Worm (Caenorhabditis elegans) whole organism, L2 larva: Measurements from ENCODE around the gene slc-17.3.

Source experiments
- F13H6.1 ChIP-seq: sonication (generic microtip); optimal IDR thresholded peaks from 2 replicates; lab custom pipeline; 2016; ENCODE audit warnings: missing genetic modification characterization, missing compliant biosample characterization
- ZK546.5 ChIP-seq: sonication (generic microtip); optimal IDR thresholded peaks from 2 replicates; lab custom pipeline; 2017; ENCODE audit warnings: missing biosample characterization, missing genetic modification characterization
- alr-1 ChIP-seq: fragments of 150-350 bp; optimal IDR thresholded peaks from 2 replicates; lab custom pipeline; 2014; ENCODE audit warnings: missing biosample characterization, missing genetic modification characterization
- ceh-82 ChIP-seq: fragments of 150-350 bp; optimal IDR thresholded peaks from 2 replicates; lab custom pipeline; 2014; ENCODE audit warnings: missing biosample characterization, missing genetic modification characterization
- elt-1 ChIP-seq: fragments of 150-350 bp; optimal IDR thresholded peaks from 2 replicates; lab custom pipeline; 2014; ENCODE audit warnings: missing biosample characterization, missing genetic modification characterization
- lin-13 ChIP-seq: fragments of 150-350 bp; optimal IDR thresholded peaks from 2 replicates; lab custom pipeline; 2014; ENCODE audit warnings: missing biosample characterization, missing genetic modification reagents, missing genetic modification characterization
- lin-39 ChIP-seq: fragments of 150-350 bp; optimal IDR thresholded peaks from 2 replicates; lab custom pipeline; 2014; ENCODE audit warnings: missing biosample characterization, missing genetic modification reagents, missing genetic modification characterization
- nhr-11 ChIP-seq: fragments of 150-350 bp; optimal IDR thresholded peaks from 2 replicates; lab custom pipeline; 2014; ENCODE audit warnings: missing biosample characterization, missing genetic modification characterization
- nhr-237 ChIP-seq: fragments of 150-350 bp; optimal IDR thresholded peaks from 2 replicates; lab custom pipeline; 2014; ENCODE audit warnings: missing biosample characterization, missing genetic modification characterization
- skn-1 ChIP-seq: sonication (generic microtip); optimal IDR thresholded peaks from 2 replicates; lab custom pipeline; 2017; ENCODE audit warnings: missing biosample characterization, missing genetic modification characterization
- unc-39 ChIP-seq: fragments of 150-350 bp; optimal IDR thresholded peaks from 2 replicates; lab custom pipeline; 2014; ENCODE audit warnings: missing biosample characterization, missing genetic modification characterization
- zag-1 ChIP-seq: fragments of 150-350 bp; optimal IDR thresholded peaks from 2 replicates; lab custom pipeline; 2014; ENCODE audit warnings: missing biosample characterization, missing genetic modification characterization
- ztf-11 ChIP-seq: sonication (generic microtip); optimal IDR thresholded peaks from 2 replicates; lab custom pipeline; 2017; ENCODE audit warnings: missing biosample characterization, missing genetic modification characterization

DNA sequence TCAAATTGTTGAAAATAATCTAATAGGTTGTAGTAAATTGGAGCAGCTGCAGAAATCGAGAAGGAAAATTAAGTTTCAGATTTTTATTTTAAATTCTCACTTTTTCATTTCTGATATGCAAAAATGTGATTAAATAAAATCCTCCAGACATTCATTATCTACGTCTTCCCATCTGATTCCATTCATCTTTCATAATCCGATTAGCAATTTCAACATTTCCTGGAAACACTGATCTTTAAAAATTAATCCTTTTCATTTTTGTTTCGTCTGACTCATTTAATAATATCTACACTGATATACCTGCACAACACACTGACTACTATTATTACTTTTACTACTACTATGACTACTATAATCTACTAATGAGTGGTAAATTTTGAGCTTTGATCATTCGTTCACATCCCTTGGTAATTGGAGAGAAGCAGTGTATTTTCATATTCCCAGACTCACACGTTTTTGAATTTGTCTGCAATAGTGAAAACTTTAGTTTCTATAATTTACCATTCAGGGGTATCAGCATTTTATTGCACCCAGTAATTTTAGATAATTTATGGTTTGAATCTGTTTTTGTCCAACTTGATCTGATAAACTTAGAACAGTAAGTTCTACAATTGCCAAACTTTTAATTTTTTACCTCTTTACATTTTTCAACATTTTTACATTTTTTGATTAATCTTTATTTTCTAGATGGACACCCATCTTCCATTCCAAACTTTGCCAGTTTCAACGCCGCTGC lies 26.0 kb downstream of the slc-17.3 start, which contains the start of gene ceh-23:
- no peak for TF ChIP-seq nhr-237
- no peak for TF ChIP-seq unc-39 (tag; lab: Kevin White, UChicago)
- TF ChIP-seq lin-39 (tag; lab: Kevin White, UChicago): no peak
- no peak for TF ChIP-seq ZK546.5 (tag; lab: Kevin White, UChicago)
- TF ChIP-seq zag-1: no peak
- no peak for TF ChIP-seq skn-1 (tag; lab: Kevin White, UChicago)
- no peak for TF ChIP-seq ztf-11
- TF ChIP-seq lin-13: no peak
- no peak for TF ChIP-seq F13H6.1 (tag; lab: Kevin White, UChicago)
- no peak for TF ChIP-seq ceh-82
- no peak for TF ChIP-seq alr-1
- TF ChIP-seq nhr-11 (tag; lab: Kevin White, UChicago): no peak
- TF ChIP-seq elt-1: no peak
